Worm (Caenorhabditis elegans) whole organism, L4 larva: Measurements from ENCODE around the gene clec-218.

Source experiments
- F26F4.8 ChIP-seq: fragments of 200-800 bp; sonication (Bioruptor generic); conservative IDR thresholded peaks from 2 replicates; pipeline ENCODE4 v1.3.6; 2022; ENCODE audit warnings: missing genetic modification characterization, missing compliant biosample characterization
- F44E2.7 ChIP-seq: fragments of 200-800 bp; sonication (Bioruptor generic); IDR thresholded peaks from 2 replicates; pipeline ENCODE4 v2.1.2; 2022; ENCODE audit warnings: missing genetic modification characterization, missing compliant biosample characterization
- T20F7.1 ChIP-seq: fragments of 200-800 bp; sonication (Bioruptor generic); optimal IDR thresholded peaks from 2 replicates; lab custom pipeline; 2018; ENCODE audit warnings: mild to moderate bottlenecking, missing genetic modification characterization, missing compliant biosample characterization
- T26A8.4 ChIP-seq: fragments of 200-800 bp; sonication (Bioruptor generic); IDR thresholded peaks from 2 replicates; pipeline ENCODE4 v1.3.6; 2022; ENCODE audit warnings: missing genetic modification characterization, missing compliant biosample characterization
- Y105C5A.15 ChIP-seq: fragments of 200-800 bp; sonication (Bioruptor generic); IDR thresholded peaks from 2 replicates; pipeline ENCODE4 v1.3.6; 2022; ENCODE audit warnings: missing genetic modification characterization, missing compliant biosample characterization
- Y5F2A.4 ChIP-seq: fragments of 200-800 bp; sonication (Bioruptor generic); optimal IDR thresholded peaks from 2 replicates; lab custom pipeline; 2018; ENCODE audit warnings: mild to moderate bottlenecking, missing genetic modification characterization, missing compliant biosample characterization
- ZK337.2 ChIP-seq: fragments of 200-800 bp; sonication (Bioruptor generic); IDR thresholded peaks from 2 replicates; pipeline ENCODE4 v1.3.6; 2022; ENCODE audit warnings: missing genetic modification reagents, missing genetic modification characterization, missing compliant biosample characterization
- aha-1 ChIP-seq: fragments of 150-350 bp; peaks from one replicate; lab custom pipeline; 2014; ENCODE audit warnings: missing biosample characterization, missing genetic modification characterization
- ama-1 ChIP-seq: fragments of 150-350 bp; optimal IDR thresholded peaks from 2 replicates; lab custom pipeline; 2014; ENCODE audit warnings: inconsistent platforms, mixed read lengths
- attf-4 ChIP-seq: sonication (generic microtip); optimal IDR thresholded peaks from 3 replicates; lab custom pipeline; 2017; ENCODE audit warnings: missing biosample characterization, missing genetic modification characterization
- ceh-32 ChIP-seq: sonication (generic microtip); optimal IDR thresholded peaks from 2 replicates; lab custom pipeline; 2016; ENCODE audit warnings: mild to moderate bottlenecking, missing genetic modification characterization, missing compliant biosample characterization; ENCODE audit not compliant: poor library complexity
- ces-1 ChIP-seq: fragments of 150-350 bp; sonication (generic microtip); optimal IDR thresholded peaks from 4 replicates; lab custom pipeline; 2014; ENCODE audit warnings: missing biosample characterization, missing genetic modification reagents, missing genetic modification characterization
- cey-2 ChIP-seq: sonication (generic microtip); optimal IDR thresholded peaks from 3 replicates; lab custom pipeline; 2017; ENCODE audit warnings: missing genetic modification characterization, mild to moderate bottlenecking, missing compliant biosample characterization, antibody characterized with exemption, borderline replicate concordance; ENCODE audit not compliant: insufficient read depth
- ctbp-1 ChIP-seq: fragments of 200-800 bp; sonication (Bioruptor generic); IDR thresholded peaks from 2 replicates; pipeline ENCODE4 v1.3.6; 2022; ENCODE audit warnings: missing genetic modification reagents, missing genetic modification characterization, missing compliant biosample characterization
- daf-16 ChIP-seq, 3 experiments: sonication (generic microtip); optimal IDR thresholded peaks; 2 replicates each; lab custom pipeline; 2016 to 2017; ENCODE audit warnings: missing genetic modification characterization in 3 of 3, missing genetic modification reagents in 3 of 3, mild to moderate bottlenecking in 2 of 3, missing compliant biosample characterization in 2 of 3, missing biosample characterization in 1 of 3, moderate library complexity in 1 of 3
- daf-19 ChIP-seq: fragments of 200-800 bp; sonication (Bioruptor generic); conservative IDR thresholded peaks from 2 replicates; pipeline ENCODE4 v1.3.6; 2022; ENCODE audit warnings: missing genetic modification characterization, missing compliant biosample characterization
- daf-8 ChIP-seq: fragments of 200-800 bp; sonication (Bioruptor generic); IDR thresholded peaks from 2 replicates; pipeline ENCODE4 v1.3.6; 2022; ENCODE audit warnings: missing genetic modification characterization, missing compliant biosample characterization
- dmd-9 ChIP-seq: fragments of 200-800 bp; sonication (Bioruptor generic); IDR thresholded peaks from 2 replicates; pipeline ENCODE4 v1.3.6; 2022; ENCODE audit warnings: missing genetic modification reagents, missing genetic modification characterization, missing compliant biosample characterization
- duxl-1 ChIP-seq: sonication (generic microtip); optimal IDR thresholded peaks from 2 replicates; lab custom pipeline; 2016; ENCODE audit warnings: mild to moderate bottlenecking, missing genetic modification characterization, moderate library complexity, missing compliant biosample characterization; ENCODE audit not compliant: poor library complexity
- dve-1 ChIP-seq: sonication (generic microtip); optimal IDR thresholded peaks from 2 replicates; lab custom pipeline; 2017; ENCODE audit warnings: antibody characterized with exemption, mild to moderate bottlenecking, missing genetic modification characterization, missing compliant biosample characterization; ENCODE audit not compliant: insufficient read depth
- fos-1 ChIP-seq: fragments of 150-350 bp; optimal IDR thresholded peaks from 2 replicates; lab custom pipeline; 2014; ENCODE audit warnings: missing biosample characterization, missing genetic modification characterization
- gei-8 ChIP-seq: fragments of 200-800 bp; sonication (Bioruptor generic); optimal IDR thresholded peaks from 2 replicates; lab custom pipeline; 2018; ENCODE audit warnings: mild to moderate bottlenecking, missing genetic modification characterization, missing compliant biosample characterization
- hlh-30 ChIP-seq: sonication (generic microtip); optimal IDR thresholded peaks from 2 replicates; lab custom pipeline; 2017; ENCODE audit warnings: antibody characterized with exemption, mild to moderate bottlenecking, missing genetic modification characterization, missing compliant biosample characterization; ENCODE audit not compliant: insufficient read depth
- hmg-1.1 ChIP-seq: fragments of 200-800 bp; sonication (Bioruptor generic); IDR thresholded peaks from 2 replicates; pipeline ENCODE4 v1.3.6; 2022; ENCODE audit warnings: missing genetic modification reagents, missing genetic modification characterization, missing compliant biosample characterization
- lin-1 ChIP-seq: fragments of 200-800 bp; sonication (Bioruptor generic); IDR thresholded peaks from 2 replicates; pipeline ENCODE4 v1.3.6; 2022; ENCODE audit warnings: missing genetic modification reagents, missing genetic modification characterization, missing compliant biosample characterization
- lin-15B ChIP-seq: fragments of 150-350 bp; sonication (generic microtip); optimal IDR thresholded peaks from 3 replicates; lab custom pipeline; 2014; ENCODE audit warnings: missing biosample characterization, missing genetic modification characterization
- lin-29 ChIP-seq: fragments of 200-800 bp; sonication (Bioruptor generic); IDR thresholded peaks from 2 replicates; pipeline ENCODE4 v1.3.6; 2022; ENCODE audit warnings: missing genetic modification reagents, missing genetic modification characterization, missing compliant biosample characterization
- lsy-2 ChIP-seq, 2 experiments: fragments of 150-350 bp in 1 of 2; sonication (generic microtip) in 1 of 2; optimal IDR thresholded peaks; 2 replicates each; lab custom pipeline; 2014 to 2017; ENCODE audit warnings: missing biosample characterization in 2 of 2, missing genetic modification characterization in 2 of 2
- mdt-29 ChIP-seq: fragments of 200-800 bp; sonication (Bioruptor generic); IDR thresholded peaks from 2 replicates; pipeline ENCODE4 v1.3.6; 2022; ENCODE audit warnings: missing genetic modification reagents, missing genetic modification characterization, missing compliant biosample characterization
- mep-1 ChIP-seq: fragments of 150-350 bp; sonication (generic microtip); optimal IDR thresholded peaks from 3 replicates; lab custom pipeline; 2014; ENCODE audit warnings: missing biosample characterization, missing genetic modification characterization
- mxl-3 ChIP-seq: fragments of 200-800 bp; sonication (Bioruptor generic); optimal IDR thresholded peaks from 2 replicates; lab custom pipeline; 2018; ENCODE audit warnings: mild to moderate bottlenecking, missing genetic modification characterization, missing compliant biosample characterization
- nhr-10 ChIP-seq: fragments of 150-350 bp; optimal IDR thresholded peaks from 2 replicates; lab custom pipeline; 2014; ENCODE audit warnings: missing biosample characterization, missing genetic modification characterization
- nhr-102 ChIP-seq: sonication (generic microtip); optimal IDR thresholded peaks from 2 replicates; lab custom pipeline; 2016; ENCODE audit warnings: mild to moderate bottlenecking, missing genetic modification characterization, moderate library complexity, missing compliant biosample characterization
- nhr-237 ChIP-seq: sonication (generic microtip); optimal IDR thresholded peaks from 2 replicates; lab custom pipeline; 2017; ENCODE audit warnings: missing biosample characterization, missing genetic modification characterization
- nhr-28 ChIP-seq: fragments of 150-350 bp; optimal IDR thresholded peaks from 2 replicates; lab custom pipeline; 2014; ENCODE audit warnings: missing biosample characterization, missing genetic modification characterization
- nhr-42 ChIP-seq: fragments of 200-800 bp; sonication (Bioruptor generic); IDR thresholded peaks from 2 replicates; pipeline ENCODE4 v1.3.6; 2022; ENCODE audit warnings: missing genetic modification characterization, missing compliant biosample characterization
- nhr-6 ChIP-seq: fragments of 150-350 bp; optimal IDR thresholded peaks from 2 replicates; lab custom pipeline; 2014; ENCODE audit warnings: missing biosample characterization, missing genetic modification characterization
- nhr-77 ChIP-seq: fragments of 150-350 bp; optimal IDR thresholded peaks from 2 replicates; lab custom pipeline; 2014; ENCODE audit warnings: missing biosample characterization, missing genetic modification characterization
- php-3 ChIP-seq: fragments of 200-800 bp; sonication (Bioruptor generic); IDR thresholded peaks from 2 replicates; pipeline ENCODE4 v1.3.6; 2022; ENCODE audit warnings: missing genetic modification reagents, missing genetic modification characterization, missing compliant biosample characterization
- rbr-2 ChIP-seq: sonication (generic microtip); optimal IDR thresholded peaks from 2 replicates; lab custom pipeline; 2016; ENCODE audit warnings: missing genotype, missing genetic modification characterization, missing compliant biosample characterization
- sdz-12 ChIP-seq: fragments of 200-800 bp; sonication (Bioruptor generic); optimal IDR thresholded peaks from 2 replicates; lab custom pipeline; 2018; ENCODE audit warnings: mild to moderate bottlenecking, missing genetic modification characterization, missing compliant biosample characterization
- snpc-1.2 ChIP-seq: fragments of 200-800 bp; sonication (Bioruptor generic); IDR thresholded peaks from 2 replicates; pipeline ENCODE4 v1.3.6; 2022; ENCODE audit warnings: missing genetic modification reagents, missing genetic modification characterization, missing compliant biosample characterization
- snpc-4 ChIP-seq: fragments of 150-350 bp; optimal IDR thresholded peaks from 2 replicates; lab custom pipeline; 2014; ENCODE audit warnings: missing biosample characterization, missing genetic modification characterization
- spr-3 ChIP-seq: fragments of 200-800 bp; sonication (Bioruptor generic); optimal IDR thresholded peaks from 2 replicates; lab custom pipeline; 2018; ENCODE audit warnings: mild to moderate bottlenecking, missing genetic modification characterization, missing compliant biosample characterization
- unc-130 ChIP-seq: sonication (generic microtip); optimal IDR thresholded peaks from 2 replicates; lab custom pipeline; 2016; ENCODE audit warnings: missing genetic modification reagents, missing genetic modification characterization, missing compliant biosample characterization
- zfp-2 ChIP-seq: sonication (generic microtip); optimal IDR thresholded peaks from 2 replicates; lab custom pipeline; 2016; ENCODE audit warnings: mild to moderate bottlenecking, missing genetic modification characterization, missing compliant biosample characterization
- ztf-7 ChIP-seq: fragments of 150-350 bp; optimal IDR thresholded peaks from 2 replicates; lab custom pipeline; 2014; ENCODE audit warnings: missing biosample characterization, missing genetic modification characterization

The clec-218 gene

DNA sequence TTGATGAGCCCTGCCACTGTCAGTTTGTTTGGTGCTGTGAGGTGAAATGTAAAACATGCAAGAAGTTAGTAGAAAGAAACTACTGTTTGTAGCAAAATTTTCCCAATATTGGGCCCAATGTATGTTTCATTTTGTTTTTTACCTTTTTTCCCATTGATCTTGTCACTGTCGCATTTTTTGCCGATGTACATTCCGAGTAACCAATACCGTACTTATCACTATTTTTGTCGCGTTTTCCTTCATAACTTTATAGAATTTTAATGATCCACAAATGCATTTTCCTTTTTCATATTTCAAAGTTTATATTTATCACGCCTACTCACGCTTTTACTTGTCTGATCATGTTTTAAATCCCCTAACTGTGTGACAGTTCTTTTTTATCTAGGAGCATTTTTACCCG, 50.0 kb downstream of the clec-218 start:
- no peak for TF ChIP-seq hmg-1.1 (GFP tag; lab: Robert Waterston, UW)
- TF ChIP-seq aha-1 (tag; lab: Kevin White, UChicago), result peak; percentile 92
- TF ChIP-seq attf-4 (tag; lab: Kevin White, UChicago), result no peak
- no peak for TF ChIP-seq Y105C5A.15
- TF ChIP-seq ama-1, result no peak

DNA sequence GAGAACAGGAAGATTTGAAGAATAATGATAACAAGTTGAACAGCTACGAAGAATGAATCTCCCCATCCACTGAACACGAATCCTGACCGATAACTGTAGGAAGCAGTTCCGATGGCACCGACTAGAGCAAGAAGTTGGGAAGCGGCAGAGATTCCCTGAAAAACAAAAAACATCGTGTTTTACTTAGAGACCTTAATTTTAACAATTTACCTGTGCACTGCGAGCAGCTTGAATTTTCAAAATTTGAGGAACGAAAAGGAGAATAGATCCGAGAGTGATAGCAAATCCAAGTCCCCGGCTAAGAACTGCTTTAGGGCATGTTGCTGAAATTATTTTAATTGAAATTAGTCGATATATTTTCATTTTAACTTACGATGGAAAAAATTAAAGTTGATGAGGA, 51.0 kb downstream of the clec-218 start:
- TF ChIP-seq aha-1 (tag; lab: Kevin White, UChicago), result peak; percentile 79
- TF ChIP-seq attf-4 (tag; lab: Kevin White, UChicago), result no peak
- TF ChIP-seq, all 104 proteins: peak for 1

DNA sequence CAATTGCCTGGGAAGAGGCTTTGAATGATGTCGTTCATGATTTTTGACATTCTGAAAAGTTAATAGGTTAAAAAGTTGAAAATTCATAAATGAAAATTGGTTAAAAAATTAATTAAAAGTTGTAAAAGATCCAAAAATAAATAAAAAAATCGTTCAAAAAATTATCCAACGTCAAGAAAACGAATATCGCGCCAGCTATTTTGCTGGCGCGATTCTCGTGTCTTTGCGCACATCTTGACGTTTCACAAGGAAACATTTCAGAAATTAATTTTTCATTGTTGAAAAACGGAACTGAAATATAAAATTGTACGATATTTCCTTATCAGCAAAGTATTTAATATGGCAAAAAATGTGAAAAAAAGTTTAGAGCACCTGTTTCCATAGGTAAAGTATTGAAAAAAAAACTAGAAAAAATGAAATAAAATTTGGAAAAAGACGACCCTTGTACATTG, 51.4 kb downstream of the clec-218 start, which contains the start of gene mpdu-1:
mpdu-1 (minus strand) TSS at position 51 of the 452 bp plus-strand sequence.
- TF ChIP-seq mdt-29 (no peak), nhr-6 (tag; lab: Kevin White, UChicago) (peak; percentile 36), ZK337.2 (GFP tag; lab: Robert Waterston, UW) (no peak), sdz-12 (GFP tag; lab: Kevin White, UChicago) (no peak), T26A8.4 (GFP tag; lab: Robert Waterston, UW) (no peak), nhr-28 (tag; lab: Kevin White, UChicago) (peak; percentile 69), mep-1 (tag; lab: Kevin White, UChicago) (no peak), lin-29 (GFP tag; lab: Robert Waterston, UW) (no peak), mxl-3 (GFP tag; lab: Kevin White, UChicago) (no peak), attf-4 (tag; lab: Kevin White, UChicago) (no peak), ctbp-1 (GFP tag; lab: Robert Waterston, UW) (no peak), ces-1 (GFP tag; lab: Kevin White, UChicago) (no peak), unc-130 (no peak), daf-8 (no peak), php-3 (GFP tag; lab: Robert Waterston, UW) (no peak; the same call in 1 of the 2 replicates), F44E2.7 (GFP tag; lab: Robert Waterston, UW) (no peak), nhr-102 (tag; lab: Kevin White, UChicago) (no peak), T20F7.1 (GFP tag; lab: Kevin White, UChicago) (peak; percentile 72), daf-19 (GFP tag; lab: Robert Waterston, UW) (no peak), F26F4.8 (GFP tag; lab: Robert Waterston, UW) (no peak), nhr-42 (GFP tag; lab: Robert Waterston, UW) (no peak), nhr-237 (tag; lab: Kevin White, UChicago) (no peak), hlh-30 (tag; lab: Kevin White, UChicago) (peak; percentile 36), duxl-1 (tag; lab: Kevin White, UChicago) (no peak), spr-3 (GFP tag; lab: Kevin White, UChicago) (no peak), cey-2 (tag; lab: Kevin White, UChicago) (no peak), nhr-77 (tag; lab: Kevin White, UChicago) (peak; percentile 71), lsy-2 (tag; optimal IDR thresholded peaks at IDR 0.05; lab: Kevin White, UChicago) (peak in 1 of 2 experiments; percentile 87), rbr-2 (tag; lab: Kevin White, UChicago) (peak; percentile 26), Y5F2A.4 (no peak), ztf-7 (tag; lab: Kevin White, UChicago) (peak; percentile 59), dve-1 (tag; lab: Kevin White, UChicago) (peak; percentile 89), daf-16 (GFP tag; optimal IDR thresholded peaks at IDR 0.05; lab: Kevin White, UChicago) (no peak), daf-16 (tag; optimal IDR thresholded peaks at IDR 0.05; lab: Kevin White, UChicago) (peak; percentile 71), lin-15B (no peak), gei-8 (no peak), lin-1 (GFP tag; lab: Robert Waterston, UW) (no peak), dmd-9 (GFP tag; lab: Robert Waterston, UW) (no peak), zfp-2 (no peak), ceh-32 (no peak), nhr-10 (tag; lab: Kevin White, UChicago) (no peak), hmg-1.1 (GFP tag; lab: Robert Waterston, UW) (no peak), fos-1 (no peak), snpc-1.2 (GFP tag; lab: Robert Waterston, UW) (no peak), snpc-4 (peak; percentile 31)
